Fruit fly (Drosophila melanogaster): ENCODE data around the gene tx.
A peak's percentile ranks its signal among the peaks of the same experiment; 100 is the strongest.

The tx gene

DNA sequence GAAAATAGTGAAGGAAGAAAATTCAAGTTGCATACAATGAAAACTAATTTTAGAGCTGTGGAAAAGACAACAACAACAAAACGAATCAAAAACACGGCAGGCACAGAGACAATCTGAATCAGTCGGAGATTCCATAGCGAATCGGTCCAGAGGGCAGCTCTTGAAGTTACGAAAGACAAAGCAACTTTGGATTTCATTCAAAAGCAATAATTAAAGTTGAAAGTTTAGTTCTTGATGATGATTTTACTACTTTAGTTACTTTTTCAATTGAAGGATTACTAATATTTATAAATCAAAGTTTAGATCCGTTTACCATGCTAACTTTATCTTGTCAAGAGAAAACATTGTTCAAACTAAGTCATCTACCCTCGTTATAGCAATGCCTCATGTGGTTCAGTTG is 2.8 kb downstream of the tx start (continued):
- no peak for TF ChIP-seq Oaz (GFP tag; IDR thresholded peaks at IDR 0.05)
- TF ChIP-seq dati (GFP tag; IDR thresholded peaks at IDR 0.05) = no peak
- TF ChIP-seq nerfin-2 (GFP tag; IDR thresholded peaks at IDR 0.05; ENCODE audit: partially characterized antibody) = no peak
- peak; percentile 15 for TF ChIP-seq CG18262 (tag; optimal IDR thresholded peaks at IDR 0.05)
- TF ChIP-seq CG10462 (GFP tag; optimal IDR thresholded peaks at IDR 0.05) = no peak
- TF ChIP-seq lab (GFP tag; optimal IDR thresholded peaks at IDR 0.05) = no peak
- no peak for TF ChIP-seq CG7357 (GFP tag; IDR thresholded peaks at IDR 0.05)
- TF ChIP-seq CG32532 (GFP tag; IDR thresholded peaks at IDR 0.05) = no peak
- TF ChIP-seq ci (GFP tag; IDR thresholded peaks at IDR 0.05) = no peak
- TF ChIP-seq Drgx (GFP tag; IDR thresholded peaks at IDR 0.05) = no peak
- TF ChIP-seq Bdp1 (GFP tag; optimal IDR thresholded peaks at IDR 0.05) = no peak
- no peak for TF ChIP-seq Mad (GFP tag; optimal IDR thresholded peaks at IDR 0.05)
- no peak for TF ChIP-seq Hr3 (GFP tag; optimal IDR thresholded peaks at IDR 0.05)
- TF ChIP-seq CG6765 (GFP tag; optimal IDR thresholded peaks at IDR 0.05) = no peak
- no peak for TF ChIP-seq CG15479 (GFP tag; optimal IDR thresholded peaks at IDR 0.05)
- TF ChIP-seq CG8281 (tag; optimal IDR thresholded peaks at IDR 0.05) = no peak
- TF ChIP-seq Vsx1 (GFP tag; optimal IDR thresholded peaks at IDR 0.05) = no peak
- TF ChIP-seq Nf-YA (GFP tag; IDR thresholded peaks at IDR 0.05) = no peak
- TF ChIP-seq ewg (GFP tag; optimal IDR thresholded peaks at IDR 0.05) = no peak
- TF ChIP-seq bbx (GFP tag; IDR thresholded peaks at IDR 0.05; ENCODE audit: partially characterized antibody) = no peak
- no peak for TF ChIP-seq CG15696 (tag; optimal IDR thresholded peaks at IDR 0.05)
- no peak for TF ChIP-seq CG17829 (tag; optimal IDR thresholded peaks at IDR 0.05)
- TF ChIP-seq CG14050 (GFP tag; IDR thresholded peaks at IDR 0.05) = no peak
- TF ChIP-seq CG2712 (tag; optimal IDR thresholded peaks at IDR 0.05) = peak; percentile 2
- no peak for TF ChIP-seq dmrt11E (tag; optimal IDR thresholded peaks at IDR 0.05)
- TF ChIP-seq pan (optimal IDR thresholded peaks at IDR 0.05) = no peak
- TF ChIP-seq pan (GFP tag; optimal IDR thresholded peaks at IDR 0.05 in 1 of 2, IDR thresholded peaks at IDR 0.05 in 1 of 2) = no peak
- TF ChIP-seq CG14441 (GFP tag; IDR thresholded peaks at IDR 0.05) = no peak
- TF ChIP-seq gcm (GFP tag; optimal IDR thresholded peaks at IDR 0.05) = no peak
- TF ChIP-seq CG43689 (GFP tag; IDR thresholded peaks at IDR 0.05) = no peak
- TF ChIP-seq vfl (GFP tag; optimal IDR thresholded peaks at IDR 0.05) = no peak
- TF ChIP-seq fd96Cb (tag; optimal IDR thresholded peaks at IDR 0.05) = peak; percentile 1
- peak; percentile 29 for TF ChIP-seq Sox102F (GFP tag; optimal IDR thresholded peaks at IDR 0.05)
- TF ChIP-seq CG13296 (GFP tag; optimal IDR thresholded peaks at IDR 0.05) = no peak
- TF ChIP-seq CrebB (tag; optimal IDR thresholded peaks at IDR 0.05) = no peak
- TF ChIP-seq Max (GFP tag; optimal IDR thresholded peaks at IDR 0.05) = no peak
- TF ChIP-seq Dbx (GFP tag; IDR thresholded peaks at IDR 0.05) = no peak
- TF ChIP-seq Mrtf (GFP tag; IDR thresholded peaks at IDR 0.05) = no peak
- no peak for TF ChIP-seq CG4360 (GFP tag; IDR thresholded peaks at IDR 0.05)
- TF ChIP-seq sug (tag; optimal IDR thresholded peaks at IDR 0.05) = no peak
- TF ChIP-seq lmd (GFP tag; IDR thresholded peaks at IDR 0.05) = 0 out of 2 replicates have a peak, but pooled peaks have one; percentile 19
- no peak for TF ChIP-seq usp (GFP tag; optimal IDR thresholded peaks at IDR 0.05)
- TF ChIP-seq CG6689 (GFP tag; IDR thresholded peaks at IDR 0.05) = no peak
- TF ChIP-seq CG10267 (tag; optimal IDR thresholded peaks at IDR 0.05) = no peak
- no peak for TF ChIP-seq fd3F (GFP tag; optimal IDR thresholded peaks at IDR 0.05)
- TF ChIP-seq bowl (GFP tag; IDR thresholded peaks at IDR 0.05) = no peak
- TF ChIP-seq B-H1 (GFP tag; IDR thresholded peaks at IDR 0.05) = no peak
- TF ChIP-seq tin (GFP tag; optimal IDR thresholded peaks at IDR 0.05) = no peak
- no peak for TF ChIP-seq CG1603 (tag; optimal IDR thresholded peaks at IDR 0.05)
- TF ChIP-seq croc (GFP tag; conservative IDR thresholded peaks at IDR 0.05) = no peak
- TF ChIP-seq nmo (GFP tag; optimal IDR thresholded peaks at IDR 0.05) = no peak
- no peak for TF ChIP-seq CG31388 (GFP tag; optimal IDR thresholded peaks at IDR 0.05)
- TF ChIP-seq CG18476 (GFP tag; optimal IDR thresholded peaks at IDR 0.05) = peak; percentile 86
